Fruit fly (Drosophila melanogaster) whole organism, prepupa: ENCODE data around the gene Ser7.

Experiments used
- CG10631 ChIP-seq: fragments of 200-800 bp; sonication (Bioruptor generic); optimal IDR thresholded peaks from 2 replicates; lab custom pipeline; 2016; ENCODE audit warnings: missing biosample characterization, missing genetic modification characterization
- CG10669 ChIP-seq: fragments of 200-800 bp; sonication (Bioruptor generic); optimal IDR thresholded peaks from 3 replicates; lab custom pipeline; 2018; ENCODE audit warnings: missing biosample characterization, mild to moderate bottlenecking, missing genetic modification characterization, moderate library complexity
- CG11294 ChIP-seq: fragments of 200-800 bp; sonication (Bioruptor generic); IDR thresholded peaks from 2 replicates; pipeline ENCODE4 v1.3.6; 2022; ENCODE audit warnings: missing biosample characterization, missing genetic modification characterization
- CG11762 ChIP-seq: fragments of 200-800 bp; sonication (Bioruptor generic); optimal IDR thresholded peaks from 3 replicates; lab custom pipeline; 2016; ENCODE audit warnings: missing biosample characterization, missing genetic modification characterization; ENCODE audit not compliant: insufficient read depth
- CG11902 ChIP-seq: fragments of 200-800 bp; sonication (Bioruptor generic); optimal IDR thresholded peaks from 3 replicates; lab custom pipeline; 2016; ENCODE audit warnings: missing biosample characterization, missing genetic modification characterization
- CG15336 ChIP-seq: fragments of 200-800 bp; sonication (Bioruptor generic); IDR thresholded peaks from 2 replicates; pipeline ENCODE4 v1.3.6; 2022; ENCODE audit warnings: missing biosample characterization, missing genetic modification characterization
- CG3032 ChIP-seq: fragments of 200-800 bp; optimal IDR thresholded peaks from 2 replicates; lab custom pipeline; 2019; ENCODE audit warnings: missing biosample characterization, mild to moderate bottlenecking, missing genetic modification characterization, moderate library complexity
- CG31627 ChIP-seq: fragments of 200-800 bp; sonication (Bioruptor generic); optimal IDR thresholded peaks from 3 replicates; lab custom pipeline; 2016; ENCODE audit warnings: missing biosample characterization, missing genetic modification characterization
- CG32006 ChIP-seq: fragments of 200-800 bp; sonication (Bioruptor generic); optimal IDR thresholded peaks from 3 replicates; lab custom pipeline; 2017; ENCODE audit warnings: missing biosample characterization, mild to moderate bottlenecking, missing genetic modification characterization
- CG34406 ChIP-seq: fragments of 200-800 bp; sonication (Bioruptor generic); optimal IDR thresholded peaks from 3 replicates; lab custom pipeline; 2016; ENCODE audit warnings: missing biosample characterization, missing genetic modification characterization
- CG3919 ChIP-seq: fragments of 200-800 bp; sonication (Bioruptor generic); optimal IDR thresholded peaks from 3 replicates; lab custom pipeline; 2016; ENCODE audit warnings: missing biosample characterization, missing genetic modification characterization
- CG4318 ChIP-seq: fragments of 200-800 bp; sonication (Bioruptor generic); optimal IDR thresholded peaks from 3 replicates; lab custom pipeline; 2017; ENCODE audit warnings: missing biosample characterization, mild to moderate bottlenecking, missing genetic modification characterization
- CG6163 ChIP-seq: fragments of 200-800 bp; sonication (Bioruptor generic); IDR thresholded peaks from 3 replicates; pipeline ENCODE4 v1.3.6; 2022; ENCODE audit warnings: missing biosample characterization, missing genetic modification characterization
- CG6276 ChIP-seq: fragments of 200-800 bp; sonication (Bioruptor generic); optimal IDR thresholded peaks from 2 replicates; lab custom pipeline; 2017; ENCODE audit warnings: missing biosample characterization, mild to moderate bottlenecking, missing genetic modification characterization
- CG6792 ChIP-seq: fragments of 200-800 bp; sonication (Bioruptor generic); optimal IDR thresholded peaks from 3 replicates; lab custom pipeline; 2016; ENCODE audit warnings: missing biosample characterization, missing genetic modification characterization
- CG6854 ChIP-seq: fragments of 200-800 bp; sonication (Bioruptor generic); optimal IDR thresholded peaks from 2 replicates; lab custom pipeline; 2017; ENCODE audit warnings: missing biosample characterization, mild to moderate bottlenecking, missing genetic modification characterization
- CG8119 ChIP-seq: fragments of 200-800 bp; sonication (Bioruptor generic); IDR thresholded peaks from 3 replicates; pipeline ENCODE4 v1.3.6; 2022; ENCODE audit warnings: missing biosample characterization, missing genetic modification characterization
- CG8319 ChIP-seq: fragments of 200-800 bp; sonication (Bioruptor generic); optimal IDR thresholded peaks from 3 replicates; lab custom pipeline; 2016; ENCODE audit warnings: missing biosample characterization, missing genetic modification characterization
- CG8632 ChIP-seq: fragments of 200-800 bp; sonication (Bioruptor generic); optimal IDR thresholded peaks from 3 replicates; lab custom pipeline; 2016; ENCODE audit warnings: missing biosample characterization, missing genetic modification characterization
- CG9139 ChIP-seq: fragments of 200-800 bp; sonication (Bioruptor generic); optimal IDR thresholded peaks from 3 replicates; lab custom pipeline; 2017; ENCODE audit warnings: missing biosample characterization, mild to moderate bottlenecking, missing genetic modification characterization
- Eip75B ChIP-seq: fragments of 200-800 bp; sonication (Bioruptor generic); optimal IDR thresholded peaks from 3 replicates; lab custom pipeline; 2016; ENCODE audit warnings: missing biosample characterization, missing genetic modification characterization
- Eip78C ChIP-seq: fragments of 200-800 bp; sonication (Bioruptor generic); peaks from one replicate; lab custom pipeline; 2016; ENCODE audit warnings: missing biosample characterization, missing genetic modification characterization
- Eip93F ChIP-seq: fragments of 200-800 bp; sonication (Bioruptor generic); optimal IDR thresholded peaks from 2 replicates; lab custom pipeline; 2016; ENCODE audit warnings: missing biosample characterization, mild to moderate bottlenecking, missing genetic modification characterization
- Ets96B ChIP-seq: fragments of 200-800 bp; optimal IDR thresholded peaks from 2 replicates; lab custom pipeline; 2019; ENCODE audit warnings: missing biosample characterization, mild to moderate bottlenecking, missing genetic modification characterization, moderate library complexity
- Gug ChIP-seq: fragments of 200-800 bp; sonication (Bioruptor generic); IDR thresholded peaks from 2 replicates; pipeline ENCODE4 v1.3.6; 2022; ENCODE audit warnings: missing biosample characterization, missing genetic modification characterization
- Hr38 ChIP-seq: sonication (Bioruptor generic); optimal IDR thresholded peaks from 2 replicates; lab custom pipeline; 2016; ENCODE audit warnings: missing biosample characterization, missing genetic modification characterization
- Hr39 ChIP-seq: fragments of 200-800 bp; sonication (Bioruptor generic); optimal IDR thresholded peaks from 2 replicates; lab custom pipeline; 2016; ENCODE audit warnings: missing biosample characterization, missing genetic modification characterization
- Lpt ChIP-seq: fragments of 200-800 bp; sonication (Bioruptor generic); optimal IDR thresholded peaks from 3 replicates; lab custom pipeline; 2016; ENCODE audit warnings: missing biosample characterization, missing genetic modification characterization
- Met ChIP-seq: fragments of 200-800 bp; sonication (Bioruptor generic); optimal IDR thresholded peaks from 3 replicates; lab custom pipeline; 2016; ENCODE audit warnings: missing biosample characterization, missing genetic modification characterization
- OdsH ChIP-seq: fragments of 200-800 bp; sonication (Bioruptor generic); optimal IDR thresholded peaks from 3 replicates; lab custom pipeline; 2016; ENCODE audit warnings: missing biosample characterization, missing genetic modification characterization
- Smox ChIP-seq: fragments of 200-800 bp; sonication (Bioruptor generic); optimal IDR thresholded peaks from 3 replicates; lab custom pipeline; 2016; ENCODE audit warnings: missing biosample characterization, missing genetic modification characterization
- Sox102F ChIP-seq: fragments of 200-800 bp; sonication (Bioruptor generic); optimal IDR thresholded peaks from 2 replicates; lab custom pipeline; 2016; ENCODE audit warnings: missing biosample characterization, mild to moderate bottlenecking, missing genetic modification characterization
- Sox14 ChIP-seq: fragments of 200-800 bp; sonication (Bioruptor generic); optimal IDR thresholded peaks from 3 replicates; lab custom pipeline; 2016; ENCODE audit warnings: missing biosample characterization, missing genetic modification characterization
- achi ChIP-seq: fragments of 200-800 bp; sonication (Bioruptor generic); optimal IDR thresholded peaks from 3 replicates; lab custom pipeline; 2016; ENCODE audit warnings: missing biosample characterization, missing genetic modification characterization
- cyc ChIP-seq: fragments of 200-800 bp; sonication (Bioruptor generic); optimal IDR thresholded peaks from 3 replicates; lab custom pipeline; 2016; ENCODE audit warnings: missing biosample characterization, missing genetic modification characterization
- dac ChIP-seq: fragments of 200-800 bp; sonication (Bioruptor generic); optimal IDR thresholded peaks from 2 replicates; lab custom pipeline; 2017; ENCODE audit warnings: missing biosample characterization, mild to moderate bottlenecking, missing genetic modification characterization
- eg ChIP-seq: fragments of 200-800 bp; sonication (Bioruptor generic); IDR thresholded peaks from 3 replicates; pipeline ENCODE4 v1.3.6; 2022; ENCODE audit warnings: missing biosample characterization, missing genetic modification characterization
- esn ChIP-seq: fragments of 200-800 bp; sonication (Bioruptor generic); optimal IDR thresholded peaks from 2 replicates; lab custom pipeline; 2016; ENCODE audit warnings: missing biosample characterization, mild to moderate bottlenecking, missing genetic modification characterization, moderate library complexity
- fkh ChIP-seq: fragments of 200-800 bp; sonication (Bioruptor generic); optimal IDR thresholded peaks from 3 replicates; lab custom pipeline; 2017; ENCODE audit warnings: missing biosample characterization, mild to moderate bottlenecking, missing genetic modification characterization, moderate library complexity
- lz ChIP-seq: fragments of 200-800 bp; sonication (Bioruptor generic); optimal IDR thresholded peaks from 3 replicates; lab custom pipeline; 2016; ENCODE audit warnings: missing biosample characterization, missing genetic modification characterization
- salr ChIP-seq, 2 experiments: fragments of 200-800 bp; sonication (Bioruptor generic); optimal IDR thresholded peaks; 3 replicates each; lab custom pipeline; 2016 to 2018; ENCODE audit warnings: missing biosample characterization in 2 of 2, missing genetic modification characterization in 2 of 2, mild to moderate bottlenecking in 1 of 2
- spab ChIP-seq: fragments of 200-800 bp; sonication (Bioruptor generic); optimal IDR thresholded peaks from 2 replicates; lab custom pipeline; 2017; ENCODE audit warnings: missing biosample characterization, mild to moderate bottlenecking, missing genetic modification characterization, missing genetic modification reagents
- ss ChIP-seq, 2 experiments: fragments of 200-800 bp; sonication (Bioruptor generic); optimal IDR thresholded peaks; 2 replicates in 1 of 2; 3 replicates in 1 of 2; lab custom pipeline; 2017 to 2018; ENCODE audit warnings: mild to moderate bottlenecking in 2 of 2, missing biosample characterization in 2 of 2, missing genetic modification characterization in 2 of 2, moderate library complexity in 1 of 2
- svp ChIP-seq: fragments of 200-800 bp; sonication (Bioruptor generic); peaks from one replicate; lab custom pipeline; 2016; ENCODE audit warnings: missing biosample characterization, missing genetic modification characterization
- topi ChIP-seq: fragments of 200-800 bp; sonication (Bioruptor generic); optimal IDR thresholded peaks from 3 replicates; lab custom pipeline; 2016; ENCODE audit warnings: missing biosample characterization, missing genetic modification characterization
- vri ChIP-seq: fragments of 200-800 bp; sonication (Bioruptor generic); optimal IDR thresholded peaks from 3 replicates; lab custom pipeline; 2016; ENCODE audit warnings: missing biosample characterization, mild to moderate bottlenecking, missing genetic modification characterization

Ser7 gene

DNA sequence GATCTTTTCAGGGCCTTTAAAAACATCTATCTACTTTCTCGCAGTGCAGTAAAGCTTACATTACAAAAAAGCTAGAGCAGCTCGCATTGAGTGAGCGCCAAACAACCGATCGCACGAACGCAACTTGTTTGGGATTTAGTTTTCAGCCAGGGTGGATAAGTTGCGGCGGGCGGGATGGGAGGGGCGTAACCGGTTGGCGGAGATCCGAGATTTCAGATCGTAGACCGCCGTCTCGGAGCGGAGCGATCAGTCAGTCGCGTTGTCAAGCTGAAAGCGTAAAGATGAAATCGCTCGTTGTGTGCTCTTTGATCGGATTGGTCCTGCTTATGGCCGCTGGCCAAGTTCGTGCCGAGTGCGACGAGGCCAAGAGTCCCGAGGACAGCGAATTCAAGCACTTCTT lies 19.2 kb downstream of the Ser7 start, which contains the start of gene CG9691 (continued):
- no peak for TF ChIP-seq CG11294 (GFP tag; lab: Robert Waterston, UW)
- TF ChIP-seq Smox, result peak; percentile 2
- peak; percentile 18 for TF ChIP-seq CG6276 (GFP tag; lab: Kevin White, UChicago)
- no peak for TF ChIP-seq CG3919 (GFP tag; lab: Kevin White, UChicago)
- no peak for TF ChIP-seq Eip93F (GFP tag; lab: Kevin White, UChicago)
- no peak for TF ChIP-seq CG8632
- peak; percentile 18 for TF ChIP-seq Eip78C (GFP tag; lab: Kevin White, UChicago)

DNA sequence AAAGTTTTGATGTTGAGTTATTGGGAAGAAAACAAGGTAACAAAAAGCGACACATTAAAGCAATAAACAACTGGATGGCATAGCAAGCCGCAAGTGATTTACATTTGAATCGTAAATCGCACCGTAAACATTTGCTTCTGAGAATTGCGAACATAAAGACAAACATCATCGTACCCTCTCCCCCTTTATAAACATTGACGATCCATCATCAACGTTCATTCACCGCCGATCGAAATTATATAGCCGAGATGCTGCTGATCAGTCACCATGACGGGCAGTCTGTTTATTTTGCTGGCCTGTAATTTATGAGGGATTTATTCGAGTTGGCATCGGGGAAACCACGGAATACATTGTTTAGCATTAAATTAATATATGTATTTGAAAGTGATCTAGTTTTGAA lies 20.3 kb downstream of the Ser7 start:
- TF ChIP-seq ss (GFP tag; optimal IDR thresholded peaks at IDR 0.05; lab: Kevin White, UChicago) (no peak), CG15336 (no peak), vri (GFP tag; lab: Kevin White, UChicago) (no peak), fkh (GFP tag; lab: Kevin White, UChicago) (peak; percentile 74), CG9139 (no peak)

DNA sequence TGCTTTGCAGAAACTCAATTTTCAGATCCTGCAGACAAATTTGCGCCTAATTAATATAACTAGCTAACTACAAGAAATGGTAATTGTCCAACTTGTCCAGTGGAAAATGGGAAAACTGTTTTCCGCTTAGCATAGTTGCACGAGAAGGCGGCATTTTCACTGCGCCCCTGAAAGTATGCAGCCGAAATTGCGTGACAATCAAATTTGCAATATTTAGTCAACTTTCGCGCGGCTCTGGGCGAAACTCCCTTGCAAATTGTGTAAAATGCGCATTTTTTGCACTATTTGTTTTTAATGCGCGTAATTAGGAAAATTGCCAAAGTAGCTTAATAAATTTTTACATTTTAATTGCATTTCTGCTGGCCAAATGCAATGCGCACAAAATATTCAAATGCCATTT lies 24.7 kb downstream of the Ser7 start:
- TF ChIP-seq CG34406 (GFP tag; lab: Kevin White, UChicago), result no peak
- no peak for TF ChIP-seq CG10631
- no peak for TF ChIP-seq esn (GFP tag; lab: Kevin White, UChicago)
- TF ChIP-seq CG10669, result no peak
- TF ChIP-seq Sox102F (GFP tag; lab: Kevin White, UChicago), result no peak
- no peak for TF ChIP-seq salr (GFP tag; optimal IDR thresholded peaks at IDR 0.05; lab: Kevin White, UChicago)
- TF ChIP-seq Hr39, result no peak

DNA sequence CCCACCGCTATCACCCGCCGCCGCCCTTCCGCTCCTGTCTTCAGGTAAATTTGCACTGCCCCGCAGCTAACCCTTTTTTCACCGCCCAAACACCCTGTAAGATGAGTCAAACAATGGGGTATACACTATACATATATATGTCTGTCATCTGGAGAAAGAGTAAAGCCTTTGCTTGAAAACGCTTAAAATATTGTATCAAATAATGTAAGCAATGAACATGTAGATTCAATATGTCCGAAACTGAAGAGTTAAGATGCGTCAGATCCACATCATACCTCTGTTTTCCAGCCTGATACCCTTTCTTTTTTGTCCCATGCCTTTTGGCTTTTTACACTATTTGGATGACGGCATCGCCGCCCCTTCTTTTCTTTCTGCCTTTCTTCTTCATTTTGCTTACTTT lies 27.8 kb downstream of the Ser7 start:
- TF ChIP-seq Gug (GFP tag; lab: Robert Waterston, UW) (no peak), OdsH (GFP tag; lab: Kevin White, UChicago) (peak; percentile 48), CG32006 (GFP tag; lab: Kevin White, UChicago) (peak; percentile 37), CG10631 (peak; percentile 12), Eip93F (GFP tag; lab: Kevin White, UChicago) (no peak), CG8119 (GFP tag; lab: Robert Waterston, UW) (0 out of 3 replicates have a peak, but pooled peaks have one; percentile 17), CG4318 (GFP tag; lab: Kevin White, UChicago) (no peak), CG6792 (peak; percentile 60), CG11762 (GFP tag; lab: Kevin White, UChicago) (peak; percentile 14), Sox102F (GFP tag; lab: Kevin White, UChicago) (peak; percentile 76), Lpt (GFP tag; lab: Kevin White, UChicago) (no peak), CG15336 (peak; percentile 27; the same call in 1 of the 2 replicates), CG11902 (peak; percentile 50), CG6163 (GFP tag; lab: Robert Waterston, UW) (peak; percentile 65; the same call in 2 of the 3 replicates), CG3032 (peak; percentile 4), CG31627 (GFP tag; lab: Kevin White, UChicago) (peak; percentile 79), Hr38 (GFP tag; lab: Kevin White, UChicago) (no peak), CG8632 (peak; percentile 21), achi (peak; percentile 41), topi (peak; percentile 69), Sox14 (GFP tag; lab: Kevin White, UChicago) (peak; percentile 53), svp (peak; percentile 77), CG6276 (GFP tag; lab: Kevin White, UChicago) (no peak), dac (GFP tag; lab: Kevin White, UChicago) (no peak), eg (GFP tag; lab: Robert Waterston, UW) (0 out of 3 replicates have a peak, but pooled peaks have one; percentile 33), Eip75B (GFP tag; lab: Kevin White, UChicago) (peak; percentile 40), Hr39 (peak; percentile 80), CG34406 (GFP tag; lab: Kevin White, UChicago) (peak; percentile 44), CG6854 (GFP tag; lab: Kevin White, UChicago) (no peak), cyc (GFP tag; lab: Kevin White, UChicago) (peak; percentile 75), Met (GFP tag; lab: Kevin White, UChicago) (peak; percentile 74), CG8319 (peak; percentile 35), lz (peak; percentile 72), spab (GFP tag; lab: Kevin White, UChicago) (no peak), Eip78C (GFP tag; lab: Kevin White, UChicago) (peak; percentile 72), Ets96B (tag; lab: Kevin White, UChicago) (no peak)
